Fruit fly (Drosophila melanogaster): ENCODE results near the gene Aduk.

Aduk gene

dm6 chr3R:9341189-9342012 is 6.9 kb upstream of the Aduk start (continued):
- TF ChIP-seq Mad (GFP tag; optimal IDR thresholded peaks at IDR 0.05) (peak; percentile 58), CG17186 (GFP tag; optimal IDR thresholded peaks at IDR 0.05) (peak; percentile 68), C15 (GFP tag; IDR thresholded peaks at IDR 0.05) (no peak), usp (GFP tag; optimal IDR thresholded peaks at IDR 0.05) (no peak), jumu (GFP tag; optimal IDR thresholded peaks at IDR 0.05) (peak; percentile 57), CG5245 (GFP tag; optimal IDR thresholded peaks at IDR 0.05) (peak; percentile 24), CG7556 (GFP tag; optimal IDR thresholded peaks at IDR 0.05) (peak; percentile 88), br (optimal IDR thresholded peaks at IDR 0.05) (no peak), slou (GFP tag; optimal IDR thresholded peaks at IDR 0.05) (peak; percentile 44), CG8359 (GFP tag; optimal IDR thresholded peaks at IDR 0.05; ENCODE audit: borderline replicate concordance) (peak; percentile 64), CG9727 (GFP tag; optimal IDR thresholded peaks at IDR 0.05) (peak; percentile 79), hkb (optimal IDR thresholded peaks at IDR 0.05) (no peak), hkb (GFP tag; IDR thresholded peaks at IDR 0.05) (peak; percentile 67), CG31388 (GFP tag; optimal IDR thresholded peaks at IDR 0.05) (no peak), CG12071 (GFP tag; optimal IDR thresholded peaks at IDR 0.05) (peak; percentile 49), sug (tag; optimal IDR thresholded peaks at IDR 0.05) (peak; percentile 98), dmrt11E (tag; optimal IDR thresholded peaks at IDR 0.05) (peak; percentile 61), Antp (GFP tag; optimal IDR thresholded peaks at IDR 0.05) (peak; percentile 65), bigmax (GFP tag; optimal IDR thresholded peaks at IDR 0.05) (no peak), sens-2 (GFP tag; IDR thresholded peaks at IDR 0.05) (no peak; the same call in 1 of the 2 replicates), vvl (GFP tag; IDR thresholded peaks at IDR 0.05) (peak; percentile 61), wek (GFP tag; optimal IDR thresholded peaks at IDR 0.05) (peak; percentile 9), ems (GFP tag; optimal IDR thresholded peaks at IDR 0.05) (peak; percentile 63), knrl (GFP tag; IDR thresholded peaks at IDR 0.05; ENCODE audit: partially characterized antibody) (peak; percentile 92), CrebB (tag; optimal IDR thresholded peaks at IDR 0.05) (peak; percentile 55), CG14667 (GFP tag; IDR thresholded peaks at IDR 0.05) (no peak; the same call in 1 of the 2 replicates), CG4404 (GFP tag; IDR thresholded peaks at IDR 0.05) (no peak), CG16779 (GFP tag; IDR thresholded peaks at IDR 0.05) (0 out of 2 replicates have a peak, but pooled peaks have one; percentile 41), mirr (GFP tag; optimal IDR thresholded peaks at IDR 0.05) (peak; percentile 88), CG12942 (GFP tag; optimal IDR thresholded peaks at IDR 0.05) (peak; percentile 60), CG42726 (GFP tag; IDR thresholded peaks at IDR 0.05; ENCODE audit: partially characterized antibody) (peak; percentile 63; the same call in 1 of the 2 replicates), Scr (GFP tag; IDR thresholded peaks at IDR 0.05; ENCODE audit: partially characterized antibody) (peak; percentile 97), CG1832 (GFP tag; optimal IDR thresholded peaks at IDR 0.05) (no peak), eyg (GFP tag; optimal IDR thresholded peaks at IDR 0.05) (no peak), CG11723 (GFP tag; optimal IDR thresholded peaks at IDR 0.05) (peak; percentile 71), Eip74EF (GFP tag; optimal IDR thresholded peaks at IDR 0.05) (peak in 1 of 2 experiments; percentile 43), CG8944 (GFP tag; optimal IDR thresholded peaks at IDR 0.05) (peak; percentile 27), tup (GFP tag; optimal IDR thresholded peaks at IDR 0.05) (peak; percentile 25), Hmx (GFP tag; optimal IDR thresholded peaks at IDR 0.05) (peak; percentile 68), CG34422 (GFP tag; IDR thresholded peaks at IDR 0.05) (peak; percentile 55; the same call in 2 of the 3 replicates), CG17568 (GFP tag; optimal IDR thresholded peaks at IDR 0.05) (peak; percentile 40), CG3065 (GFP tag; optimal IDR thresholded peaks at IDR 0.05) (peak; percentile 60), vfl (GFP tag; optimal IDR thresholded peaks at IDR 0.05) (peak; percentile 73), Hey (tag; optimal IDR thresholded peaks at IDR 0.05) (peak; percentile 37), HHEX (GFP tag; optimal IDR thresholded peaks at IDR 0.05) (peak; percentile 73), Gug (GFP tag; IDR thresholded peaks at IDR 0.05) (peak; percentile 38; the same call in 1 of the 4 replicates), phol (tag; optimal IDR thresholded peaks at IDR 0.05) (peak; percentile 44), CG9817 (tag; optimal IDR thresholded peaks at IDR 0.05) (peak; percentile 75), Oaz (GFP tag; IDR thresholded peaks at IDR 0.05) (peak; percentile 44; the same call in 1 of the 2 replicates)

Data from whole organism, embryonic.